Worm (Caenorhabditis elegans) whole organism, young adult: ENCODE data around the gene nac-3.

Experiments
- fkh-3 ChIP-seq: sonication (generic microtip); optimal IDR thresholded peaks from 2 replicates; lab custom pipeline; 2016; ENCODE audit warnings: mild to moderate bottlenecking, missing genetic modification characterization, missing compliant biosample characterization
- hlh-26 ChIP-seq: fragments of 200-800 bp; sonication (Bioruptor generic); conservative IDR thresholded peaks from 2 replicates; pipeline ENCODE4 v1.3.6; 2022; ENCODE audit warnings: missing genetic modification reagents, missing genetic modification characterization, missing compliant biosample characterization
- lin-35 ChIP-seq, 3 experiments: fragments of 150-350 bp in 2 of 3; sonication (generic microtip) in 1 of 3; optimal IDR thresholded peaks; 2 replicates each; lab custom pipeline; 2014 to 2018; ENCODE audit warnings: missing biosample characterization in 3 of 3, missing genetic modification characterization in 3 of 3, missing genetic modification reagents in 3 of 3
- lsl-1 ChIP-seq: fragments of 200-800 bp; sonication (Bioruptor generic); optimal IDR thresholded peaks from 2 replicates; lab custom pipeline; 2018; ENCODE audit warnings: mild to moderate bottlenecking, missing genetic modification characterization, moderate library complexity, missing compliant biosample characterization
- nhr-80 ChIP-seq: sonication (generic microtip); optimal IDR thresholded peaks from 2 replicates; lab custom pipeline; 2016; ENCODE audit warnings: missing genetic modification characterization, missing compliant biosample characterization
- snpc-4 ChIP-seq, 5 experiments: fragments of 150-350 bp in 1 of 5; sonication (generic microtip) in 4 of 5; optimal IDR thresholded peaks; 2 replicates each; lab custom pipeline; 2014 to 2018; ENCODE audit warnings: missing genetic modification characterization in 5 of 5, missing biosample characterization in 3 of 5, antibody characterized with exemption in 2 of 5, mild to moderate bottlenecking in 2 of 5, missing compliant biosample characterization in 2 of 5, missing genotype in 2 of 5, moderate library complexity in 2 of 5, missing genetic modification reagents in 1 of 5

ce11 chrIII:10202391-10202790, 49.8 kb downstream of the nac-3 start:
- TF ChIP-seq snpc-4 (GFP tag; optimal IDR thresholded peaks at IDR 0.05; lab: Kevin White, UChicago) (no peak), snpc-4 (tag; optimal IDR thresholded peaks at IDR 0.05; lab: Kevin White, UChicago) (no peak), hlh-26 (GFP tag; lab: Robert Waterston, UW) (no peak), nhr-80 (tag; lab: Kevin White, UChicago) (no peak), lsl-1 (GFP tag; lab: Kevin White, UChicago) (no peak), fkh-3 (tag; lab: Kevin White, UChicago) (no peak), lin-35 (GFP tag; optimal IDR thresholded peaks at IDR 0.05; lab: Kevin White, UChicago) (no peak)
